Fruit fly (Drosophila melanogaster) whole organism, adult: Measurements from ENCODE around the gene Zip88E.

Experiments used
- CG11617 ChIP-seq: fragments of 200-800 bp; sonication (Bioruptor generic); optimal IDR thresholded peaks from 2 replicates; lab custom pipeline; 2017; ENCODE audit warnings: mild to moderate bottlenecking, missing biosample characterization, missing genetic modification reagents, missing genetic modification characterization
- CG12768 ChIP-seq: fragments of 200-800 bp; sonication (Bioruptor generic); optimal IDR thresholded peaks from 2 replicates; lab custom pipeline; 2017; ENCODE audit warnings: missing biosample characterization, missing genetic modification characterization, mild to moderate bottlenecking, moderate library complexity, missing genetic modification reagents
- CG14711 ChIP-seq: fragments of 200-800 bp; sonication (Bioruptor generic); optimal IDR thresholded peaks from 2 replicates; lab custom pipeline; 2018; ENCODE audit warnings: missing biosample characterization, mild to moderate bottlenecking, missing genetic modification characterization, moderate library complexity
- CG1620 ChIP-seq: fragments of 200-800 bp; sonication (Bioruptor generic); optimal IDR thresholded peaks from 2 replicates; lab custom pipeline; 2016; ENCODE audit warnings: missing biosample characterization, missing genetic modification characterization
- CG33017 ChIP-seq: fragments of 200-800 bp; sonication (Bioruptor generic); optimal IDR thresholded peaks from 2 replicates; lab custom pipeline; 2018; ENCODE audit warnings: missing biosample characterization, mild to moderate bottlenecking, missing genetic modification characterization, moderate library complexity
- CG5204 ChIP-seq: fragments of 200-800 bp; sonication (Bioruptor generic); optimal IDR thresholded peaks from 2 replicates; lab custom pipeline; 2016; ENCODE audit warnings: missing biosample characterization, missing genetic modification characterization
- CG7045 ChIP-seq: fragments of 200-800 bp; sonication (Bioruptor generic); optimal IDR thresholded peaks from 2 replicates; lab custom pipeline; 2017; ENCODE audit warnings: missing biosample characterization, mild to moderate bottlenecking, missing genetic modification characterization
- CG7101 ChIP-seq: fragments of 200-800 bp; sonication (Bioruptor generic); optimal IDR thresholded peaks from 2 replicates; lab custom pipeline; 2018; ENCODE audit warnings: missing biosample characterization, mild to moderate bottlenecking, missing genetic modification characterization, moderate library complexity
- Clk ChIP-seq: fragments of 200-800 bp; sonication (Bioruptor generic); optimal IDR thresholded peaks from 2 replicates; lab custom pipeline; 2017; ENCODE audit warnings: missing biosample characterization, missing genetic modification characterization
- Crg-1 ChIP-seq: fragments of 200-800 bp; sonication (Bioruptor generic); optimal IDR thresholded peaks from 2 replicates; lab custom pipeline; 2016; ENCODE audit warnings: missing biosample characterization, missing genetic modification characterization
- Hr96 ChIP-seq: fragments of 200-800 bp; sonication (Bioruptor generic); optimal IDR thresholded peaks from 2 replicates; lab custom pipeline; 2016; ENCODE audit warnings: missing biosample characterization, missing genetic modification characterization
- Mnt ChIP-seq: fragments of 200-800 bp; sonication (Bioruptor generic); optimal IDR thresholded peaks from 2 replicates; lab custom pipeline; 2016; ENCODE audit warnings: missing biosample characterization, mild to moderate bottlenecking, missing genetic modification characterization
- bab1 ChIP-seq: fragments of 200-800 bp; sonication (Bioruptor generic); optimal IDR thresholded peaks from 3 replicates; lab custom pipeline; 2019; ENCODE audit warnings: missing biosample characterization, mild to moderate bottlenecking, missing genetic modification characterization, moderate library complexity
- cic ChIP-seq: fragments of 200-800 bp; sonication (Bioruptor generic); optimal IDR thresholded peaks from 2 replicates; lab custom pipeline; 2017; ENCODE audit warnings: missing biosample characterization, mild to moderate bottlenecking, missing genetic modification characterization, moderate library complexity
- cnc ChIP-seq, 2 experiments: fragments of >200 bp; optimal IDR thresholded peaks; 2 replicates each; lab custom pipeline; 2017
- kay ChIP-seq: fragments of 200-800 bp; sonication (Bioruptor generic); peaks from one replicate; lab custom pipeline; 2016; ENCODE audit warnings: missing biosample characterization, missing genetic modification characterization, borderline replicate concordance
- ovo ChIP-seq: fragments of 200-800 bp; sonication (Bioruptor generic); optimal IDR thresholded peaks from 2 replicates; lab custom pipeline; 2016; ENCODE audit warnings: missing biosample characterization, missing genetic modification characterization
- pad ChIP-seq: fragments of 200-800 bp; sonication (Bioruptor generic); optimal IDR thresholded peaks from 3 replicates; lab custom pipeline; 2017; ENCODE audit warnings: missing biosample characterization, missing genetic modification characterization, mild to moderate bottlenecking, moderate library complexity, missing genetic modification reagents
- tj ChIP-seq: fragments of 200-800 bp; sonication (Bioruptor generic); optimal IDR thresholded peaks from 3 replicates; lab custom pipeline; 2017; ENCODE audit warnings: missing biosample characterization, mild to moderate bottlenecking, missing genetic modification characterization, moderate library complexity
- toe ChIP-seq: fragments of 200-800 bp; sonication (Bioruptor generic); optimal IDR thresholded peaks from 2 replicates; lab custom pipeline; 2016; ENCODE audit warnings: missing biosample characterization, missing genetic modification characterization

The Zip88E gene

dm6 chr3R:15289828-15290641 lies 21.6 kb downstream of the Zip88E start:
- TF ChIP-seq bab1 (GFP tag; lab: Kevin White, UChicago), result no peak
- no peak for TF ChIP-seq Crg-1 (GFP tag; lab: Kevin White, UChicago)
- peak; percentile 20 for TF ChIP-seq pad (GFP tag; lab: Kevin White, UChicago)
- TF ChIP-seq cnc (optimal IDR thresholded peaks at IDR 0.05; lab: Kevin White, UChicago), result no peak
- no peak for TF ChIP-seq cic (GFP tag; lab: Kevin White, UChicago)
- TF ChIP-seq CG11617 (GFP tag; lab: Kevin White, UChicago), result no peak
- no peak for TF ChIP-seq Clk
- TF ChIP-seq CG5204 (GFP tag; lab: Kevin White, UChicago), result no peak
- TF ChIP-seq ovo, result peak; percentile 98
- no peak for TF ChIP-seq kay
- no peak for TF ChIP-seq tj (GFP tag; lab: Kevin White, UChicago)

dm6 chr3R:15290642-15291118 lies 22.2 kb downstream of the Zip88E start, which contains the start of gene CG45218:
TSS of gene CG45218 (minus strand) at chr3R:15290799.
- TF ChIP-seq cnc (optimal IDR thresholded peaks at IDR 0.05; lab: Kevin White, UChicago) (no peak), kay (peak; percentile 95), CG1620 (GFP tag; lab: Kevin White, UChicago) (peak; percentile 34), ovo (peak; percentile 26), cic (GFP tag; lab: Kevin White, UChicago) (peak; percentile 53), Mnt (GFP tag; lab: Kevin White, UChicago) (peak; percentile 41), CG33017 (tag; lab: Kevin White, UChicago) (peak; percentile 15), CG14711 (tag; lab: Kevin White, UChicago) (no peak), CG12768 (GFP tag; lab: Kevin White, UChicago) (peak; percentile 20), tj (GFP tag; lab: Kevin White, UChicago) (peak; percentile 78), Hr96 (GFP tag; lab: Kevin White, UChicago) (no peak), pad (GFP tag; lab: Kevin White, UChicago) (peak; percentile 85), CG7101 (tag; lab: Kevin White, UChicago) (peak; percentile 2)

dm6 chr3R:15291551-15292223 lies 23.2 kb downstream of the Zip88E start:
- TF ChIP-seq bab1 (GFP tag; lab: Kevin White, UChicago) (peak; percentile 7), pad (GFP tag; lab: Kevin White, UChicago) (peak; percentile 15), CG5204 (GFP tag; lab: Kevin White, UChicago) (no peak), Crg-1 (GFP tag; lab: Kevin White, UChicago) (peak; percentile 15)

dm6 chr3R:15292241-15293004 lies 24.0 kb downstream of the Zip88E start:
- TF ChIP-seq pad (GFP tag; lab: Kevin White, UChicago) (peak; percentile 81), toe (GFP tag; lab: Kevin White, UChicago) (no peak), CG14711 (tag; lab: Kevin White, UChicago) (no peak), Clk (peak; percentile 5), ovo (no peak), CG33017 (tag; lab: Kevin White, UChicago) (no peak), Hr96 (GFP tag; lab: Kevin White, UChicago) (no peak), Mnt (GFP tag; lab: Kevin White, UChicago) (no peak), tj (GFP tag; lab: Kevin White, UChicago) (no peak), CG1620 (GFP tag; lab: Kevin White, UChicago) (no peak), kay (peak; percentile 35), CG7045 (GFP tag; lab: Kevin White, UChicago) (no peak), cnc (optimal IDR thresholded peaks at IDR 0.05; lab: Kevin White, UChicago) (no peak), CG5204 (GFP tag; lab: Kevin White, UChicago) (no peak), CG11617 (GFP tag; lab: Kevin White, UChicago) (no peak), CG12768 (GFP tag; lab: Kevin White, UChicago) (no peak), bab1 (GFP tag; lab: Kevin White, UChicago) (no peak)

- TF ChIP-seq Mnt (GFP tag; lab: Kevin White, UChicago) (no peak), CG7101 (tag; lab: Kevin White, UChicago) (no peak), pad (GFP tag; lab: Kevin White, UChicago) (peak; percentile 80), cic (GFP tag; lab: Kevin White, UChicago) (no peak), CG5204 (GFP tag; lab: Kevin White, UChicago) (no peak), CG1620 (GFP tag; lab: Kevin White, UChicago) (peak; percentile 22), ovo (no peak), tj (GFP tag; lab: Kevin White, UChicago) (peak; percentile 71), bab1 (GFP tag; lab: Kevin White, UChicago) (peak; percentile 26), CG11617 (GFP tag; lab: Kevin White, UChicago) (peak; percentile 1), cnc (optimal IDR thresholded peaks at IDR 0.05; lab: Kevin White, UChicago) (no peak), CG7045 (GFP tag; lab: Kevin White, UChicago) (no peak)
These were observed 24.8 kb downstream of the Zip88E start for dm6 chr3R:15293005-15293877.
